Worm (Caenorhabditis elegans): ENCODE data around the gene hmgr-1.

hmgr-1 gene

DNA sequence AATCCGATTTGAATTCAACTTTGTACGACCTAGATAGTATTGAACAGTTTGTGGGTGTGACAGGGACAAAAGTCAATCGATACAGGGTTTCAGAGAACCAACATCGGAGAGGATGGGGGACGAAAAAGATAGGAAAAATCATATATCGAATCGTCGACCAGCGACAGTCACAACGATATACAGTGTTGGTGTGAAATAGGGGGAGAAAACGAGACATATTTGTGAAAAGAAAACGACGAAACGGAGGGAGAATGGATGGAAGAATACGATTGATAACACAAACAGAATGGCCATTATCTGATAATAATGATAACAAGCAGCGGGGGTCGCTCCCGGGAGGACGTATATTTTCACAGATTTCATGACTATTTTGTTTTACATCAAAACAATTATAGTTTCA is 16.1 kb downstream of the hmgr-1 start (continued):
- peak in 1 of 2 experiments; percentile 58 for TF ChIP-seq lin-35 (GFP tag; optimal IDR thresholded peaks at IDR 0.05)
- no peak for TF ChIP-seq ztf-11 (tag; optimal IDR thresholded peaks at IDR 0.05)
- TF ChIP-seq vab-15 (tag; optimal IDR thresholded peaks at IDR 0.05): peak; percentile 73

DNA sequence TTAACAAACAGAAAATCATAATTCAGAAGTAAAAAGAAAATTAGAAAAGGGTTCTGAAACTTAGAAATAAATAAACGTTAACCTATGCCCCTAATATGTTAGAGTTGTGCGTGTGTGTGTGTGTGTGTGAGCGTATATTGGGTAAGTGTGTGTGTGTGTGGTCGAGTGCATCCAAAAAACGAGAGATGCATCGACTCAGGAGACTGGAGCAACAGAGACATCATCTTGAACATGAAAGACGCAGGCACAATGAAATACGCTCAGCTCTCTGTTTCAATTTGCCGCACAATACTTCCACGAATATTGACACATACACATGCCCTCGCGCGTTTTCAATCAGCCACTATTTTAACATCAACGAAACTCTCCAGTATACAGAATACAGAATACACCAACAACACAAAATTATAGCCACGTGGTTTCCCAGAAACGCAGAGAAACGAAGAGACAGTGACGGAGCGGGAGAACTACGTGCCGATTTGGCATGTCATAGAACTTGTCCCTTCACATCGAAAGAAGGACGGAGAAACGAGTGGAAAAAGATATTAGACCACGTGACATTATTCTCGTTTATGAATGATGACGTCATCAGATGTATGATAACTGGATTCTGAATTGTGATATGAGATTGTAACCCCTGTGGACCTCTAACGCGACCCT is 17.0 kb downstream of the hmgr-1 start:
- TF ChIP-seq ets-5 (GFP tag; IDR thresholded peaks at IDR 0.05) (no peak), jun-1 (tag; optimal IDR thresholded peaks at IDR 0.05) (peak; percentile 58), sptf-1 (tag; optimal IDR thresholded peaks at IDR 0.05) (no peak), skn-1 (tag; optimal IDR thresholded peaks at IDR 0.05) (peak; percentile 46), grh-1 (GFP tag; IDR thresholded peaks at IDR 0.05) (peak; percentile 89), ceh-90 (tag; optimal IDR thresholded peaks at IDR 0.05) (no peak), nhr-11 (tag; optimal IDR thresholded peaks at IDR 0.05) (no peak), fkh-10 (GFP tag; optimal IDR thresholded peaks at IDR 0.05) (no peak), elt-2 (tag; optimal IDR thresholded peaks at IDR 0.05) (no peak), mef-2 (tag; optimal IDR thresholded peaks at IDR 0.05) (no peak), nhr-20 (tag; optimal IDR thresholded peaks at IDR 0.05) (peak; percentile 95), lsy-2 (tag; optimal IDR thresholded peaks at IDR 0.05) (peak; percentile 55 to 64), fkh-8 (tag; optimal IDR thresholded peaks at IDR 0.05) (peak; percentile 40), rnt-1 (tag; optimal IDR thresholded peaks at IDR 0.05) (no peak), mdl-1 (tag; optimal IDR thresholded peaks at IDR 0.05) (peak in 1 of 2 experiments; percentile 98), nhr-85 (tag) (peak; percentile 98), xbp-1 (tag; optimal IDR thresholded peaks at IDR 0.05) (peak; percentile 87), nhr-90 (tag; optimal IDR thresholded peaks at IDR 0.05; ENCODE audit: poor library complexity) (peak; percentile 90), fkh-4 (tag; optimal IDR thresholded peaks at IDR 0.05; ENCODE audit: borderline replicate concordance) (no peak), lin-39 (tag; optimal IDR thresholded peaks at IDR 0.05) (no peak), ces-1 (GFP tag; optimal IDR thresholded peaks at IDR 0.05) (no peak), lin-35 (GFP tag; optimal IDR thresholded peaks at IDR 0.05) (peak; percentile 36 to 85), fos-1 (tag; optimal IDR thresholded peaks at IDR 0.05) (no peak), sox-4 (tag; optimal IDR thresholded peaks at IDR 0.05) (no peak), nhr-12 (tag; optimal IDR thresholded peaks at IDR 0.05) (no peak), hlh-4 (tag; optimal IDR thresholded peaks at IDR 0.05) (no peak), efl-3 (GFP tag; optimal IDR thresholded peaks at IDR 0.05) (no peak), egl-27 (tag; optimal IDR thresholded peaks at IDR 0.05) (peak in 1 of 2 experiments; percentile 17), ceh-82 (tag; optimal IDR thresholded peaks at IDR 0.05) (peak in 1 of 3 experiments; percentile 19), C34B4.2 (tag; optimal IDR thresholded peaks at IDR 0.05) (no peak), ztf-4 (tag; optimal IDR thresholded peaks at IDR 0.05) (peak; percentile 87), ceh-63 (GFP tag; optimal IDR thresholded peaks at IDR 0.05) (no peak), swsn-7 (tag; optimal IDR thresholded peaks at IDR 0.05) (peak; percentile 68), aha-1 (tag; optimal IDR thresholded peaks at IDR 0.05) (no peak), alr-1 (tag; optimal IDR thresholded peaks at IDR 0.05; ENCODE audit: borderline replicate concordance) (no peak), dpl-1 (GFP tag; optimal IDR thresholded peaks at IDR 0.05) (peak; percentile 41 to 57 (median 42)), egl-13 (tag; optimal IDR thresholded peaks at IDR 0.05) (no peak), C16A3.4 (tag; optimal IDR thresholded peaks at IDR 0.05) (peak; percentile 63), hlh-17 (GFP tag; optimal IDR thresholded peaks at IDR 0.05; ENCODE audit: borderline replicate concordance) (no peak), nhr-76 (tag; optimal IDR thresholded peaks at IDR 0.05) (no peak), lin-15B (tag; optimal IDR thresholded peaks at IDR 0.05) (no peak), ceh-88 (GFP tag; IDR thresholded peaks at IDR 0.05) (no peak), Y116A8C.19 (tag; optimal IDR thresholded peaks at IDR 0.05; ENCODE audit: borderline replicate concordance) (no peak), aly-2 (tag; optimal IDR thresholded peaks at IDR 0.05) (peak; percentile 27), lin-13 (GFP tag; optimal IDR thresholded peaks at IDR 0.05) (peak; percentile 38), pax-3 (tag; optimal IDR thresholded peaks at IDR 0.05) (no peak), nhr-77 (tag; optimal IDR thresholded peaks at IDR 0.05) (peak; percentile 4), nhr-28 (tag; optimal IDR thresholded peaks at IDR 0.05) (no peak)
